Fruit fly (Drosophila melanogaster): ENCODE measurements around the gene AnxB11.

AnxB11 gene

DNA sequence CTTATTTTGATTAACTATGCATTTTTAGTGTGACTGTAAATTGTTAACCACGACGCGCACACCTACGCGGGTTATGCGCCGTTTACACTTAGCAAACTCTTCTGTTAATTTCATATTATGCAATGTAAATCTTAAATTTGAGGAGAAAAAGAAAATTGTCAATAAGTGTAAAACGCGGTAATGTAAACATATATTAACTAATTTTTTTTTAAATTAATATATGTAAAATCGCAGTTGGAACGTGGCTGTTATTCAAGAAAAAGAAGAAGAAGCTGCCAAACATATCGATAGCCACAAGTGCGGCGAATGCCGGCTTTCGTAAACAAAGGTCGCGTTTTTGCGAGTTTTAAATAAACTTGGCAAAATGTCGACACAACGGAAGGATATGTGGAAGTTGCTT lies 30.7 kb downstream of the AnxB11 start, which contains the start of the genes TH1 and mei-41 (continued):
- TF ChIP-seq oc (tag; optimal IDR thresholded peaks at IDR 0.05) = peak; percentile 80
- TF ChIP-seq HLH3B (GFP tag; IDR thresholded peaks at IDR 0.05) = peak; percentile 96
- peak; percentile 84 for TF ChIP-seq tin (GFP tag; optimal IDR thresholded peaks at IDR 0.05)
- TF ChIP-seq Dek (tag; optimal IDR thresholded peaks at IDR 0.05) = peak; percentile 87
- peak; percentile 79 for TF ChIP-seq HmgZ (tag; optimal IDR thresholded peaks at IDR 0.05)
- peak; percentile 70 for TF ChIP-seq CG2116 (GFP tag; optimal IDR thresholded peaks at IDR 0.05)
- TF ChIP-seq salm (tag; optimal IDR thresholded peaks at IDR 0.05) = peak; percentile 73
- peak; percentile 95 for TF ChIP-seq phol (tag; optimal IDR thresholded peaks at IDR 0.05)
- peak; percentile 56 for TF ChIP-seq CG2875 (GFP tag; optimal IDR thresholded peaks at IDR 0.05)
- peak; percentile 13 for TF ChIP-seq bigmax (GFP tag; optimal IDR thresholded peaks at IDR 0.05)
- peak; percentile 90 for TF ChIP-seq grau (tag; optimal IDR thresholded peaks at IDR 0.05)
- TF ChIP-seq CG10462 (GFP tag; optimal IDR thresholded peaks at IDR 0.05) = peak; percentile 61
- TF ChIP-seq Dfd (GFP tag; optimal IDR thresholded peaks at IDR 0.05) = peak in 1 of 2 experiments; percentile 46
- peak; percentile 48 for TF ChIP-seq jing (GFP tag; optimal IDR thresholded peaks at IDR 0.05)
- TF ChIP-seq Dip2 (GFP tag; IDR thresholded peaks at IDR 0.05) = 0 out of 2 replicates have a peak, but pooled peaks have one; percentile 40
- peak; percentile 58 for TF ChIP-seq Scr (GFP tag; IDR thresholded peaks at IDR 0.05; ENCODE audit: partially characterized antibody)
- no peak for TF ChIP-seq MESR4 (GFP tag; optimal IDR thresholded peaks at IDR 0.05)
- TF ChIP-seq CG34376 (GFP tag; optimal IDR thresholded peaks at IDR 0.05) = peak; percentile 35
- no peak for TF ChIP-seq Lpt (GFP tag; optimal IDR thresholded peaks at IDR 0.05)
- TF ChIP-seq CG17385 (GFP tag; optimal IDR thresholded peaks at IDR 0.05) = peak; percentile 96
- no peak for TF ChIP-seq Stat92E (GFP tag; optimal IDR thresholded peaks at IDR 0.05)
- TF ChIP-seq CG11398 (GFP tag; optimal IDR thresholded peaks at IDR 0.05) = no peak
- peak; percentile 94 for TF ChIP-seq CG14710 (tag; optimal IDR thresholded peaks at IDR 0.05)
- TF ChIP-seq pfk (GFP tag; optimal IDR thresholded peaks at IDR 0.05) = peak; percentile 46
- no peak for TF ChIP-seq CG12071 (GFP tag; optimal IDR thresholded peaks at IDR 0.05)
- no peak for TF ChIP-seq sug (tag; optimal IDR thresholded peaks at IDR 0.05)
- TF ChIP-seq bowl (GFP tag; IDR thresholded peaks at IDR 0.05) = peak; percentile 66
- peak; percentile 58 for TF ChIP-seq pho (GFP tag; optimal IDR thresholded peaks at IDR 0.05)
- no peak for TF ChIP-seq Hmx (GFP tag; optimal IDR thresholded peaks at IDR 0.05)
- peak; percentile 56 for TF ChIP-seq Sry-β (GFP tag; optimal IDR thresholded peaks at IDR 0.05)
- TF ChIP-seq CG3163 (GFP tag; optimal IDR thresholded peaks at IDR 0.05) = no peak
- TF ChIP-seq Doc2 (GFP tag; IDR thresholded peaks at IDR 0.05) = peak; percentile 79; the same call in 1 of the 2 replicates
- TF ChIP-seq CG8924 (tag; optimal IDR thresholded peaks at IDR 0.05) = peak; percentile 92
- peak; percentile 66 for TF ChIP-seq HLH54F (GFP tag; optimal IDR thresholded peaks at IDR 0.05)
- peak; percentile 96 for TF ChIP-seq CG3847 (GFP tag; IDR thresholded peaks at IDR 0.05)
- TF ChIP-seq CG9932 (GFP tag; IDR thresholded peaks at IDR 0.05) = peak; percentile 94
- no peak for TF ChIP-seq tna (GFP tag; IDR thresholded peaks at IDR 0.05; ENCODE audit: partially characterized antibody)
- TF ChIP-seq CG7372 (GFP tag; IDR thresholded peaks at IDR 0.05) = peak; percentile 97
- TF ChIP-seq Hey (tag; optimal IDR thresholded peaks at IDR 0.05) = no peak
- peak; percentile 89 for TF ChIP-seq CG11560 (tag; IDR thresholded peaks at IDR 0.05)
- peak; percentile 52 for TF ChIP-seq Dp (GFP tag; optimal IDR thresholded peaks at IDR 0.05)
- peak; percentile 13 for TF ChIP-seq Mes4 (GFP tag; optimal IDR thresholded peaks at IDR 0.05)
- peak; percentile 91 for TF ChIP-seq CG1602 (GFP tag; optimal IDR thresholded peaks at IDR 0.05)
- TF ChIP-seq tx (GFP tag; optimal IDR thresholded peaks at IDR 0.05) = peak; percentile 21
- TF ChIP-seq CG7963 (GFP tag; IDR thresholded peaks at IDR 0.05; ENCODE audit: partially characterized antibody) = no peak
- no peak for TF ChIP-seq CG10543 (GFP tag; optimal IDR thresholded peaks at IDR 0.05)
- TF ChIP-seq Pdp1 (GFP tag; optimal IDR thresholded peaks at IDR 0.05) = peak in 1 of 2 experiments; percentile 67
- peak; percentile 93 for TF ChIP-seq ara (GFP tag; IDR thresholded peaks at IDR 0.05)
- TF ChIP-seq toy (GFP tag; IDR thresholded peaks at IDR 0.05) = peak; percentile 85
- TF ChIP-seq Antp (GFP tag; optimal IDR thresholded peaks at IDR 0.05) = peak; percentile 26
- peak; percentile 97 for TF ChIP-seq ranshi (GFP tag; IDR thresholded peaks at IDR 0.05)

Measured in whole organism, embryonic.